Fruit fly (Drosophila melanogaster) whole organism, embryonic: Measurements from ENCODE around the gene CG32708.

Source experiments
- ATbp ChIP-seq: fragments of 200-800 bp; sonication (Bioruptor generic); optimal IDR thresholded peaks from 2 replicates; lab custom pipeline; 2017; ENCODE audit warnings: missing biosample characterization, mild to moderate bottlenecking, missing genetic modification characterization, missing genetic modification reagents
- BtbVII ChIP-seq: fragments of 200-800 bp; sonication (Bioruptor generic); optimal IDR thresholded peaks from 3 replicates; lab custom pipeline; 2017; ENCODE audit warnings: missing biosample characterization, mild to moderate bottlenecking, missing genetic modification characterization
- C15 ChIP-seq: fragments of 200-800 bp; sonication (Bioruptor generic); IDR thresholded peaks from 3 replicates; pipeline ENCODE4 v1.3.6; 2022; ENCODE audit warnings: missing biosample characterization, missing genetic modification characterization
- CG10147 ChIP-seq: fragments of 200-800 bp; sonication (Bioruptor generic); optimal IDR thresholded peaks from 2 replicates; lab custom pipeline; 2019; ENCODE audit warnings: missing biosample characterization, mild to moderate bottlenecking, missing genetic modification characterization, moderate library complexity
- CG10209 ChIP-seq: fragments of 200-800 bp; sonication (Bioruptor generic); optimal IDR thresholded peaks from 3 replicates; lab custom pipeline; 2017; ENCODE audit warnings: missing biosample characterization, mild to moderate bottlenecking, missing genetic modification characterization, missing genetic modification reagents
- CG11560 ChIP-seq: fragments of 200-800 bp; sonication (Bioruptor generic); IDR thresholded peaks from 3 replicates; pipeline ENCODE4 v1.3.6; 2022; ENCODE audit warnings: missing biosample characterization, missing genetic modification characterization
- CG12236 ChIP-seq: fragments of 200-800 bp; sonication (Bioruptor generic); optimal IDR thresholded peaks from 2 replicates; lab custom pipeline; 2016; ENCODE audit warnings: missing biosample characterization, missing genetic modification characterization
- CG13287 ChIP-seq: fragments of 200-800 bp; sonication (Bioruptor generic); IDR thresholded peaks from 2 replicates; pipeline ENCODE4 v1.3.6; 2022; ENCODE audit warnings: missing biosample characterization, missing genetic modification characterization; ENCODE audit not compliant: partially characterized antibody
- CG15514 ChIP-seq: fragments of 200-800 bp; sonication (Bioruptor generic); optimal IDR thresholded peaks from 3 replicates; lab custom pipeline; 2017; ENCODE audit warnings: missing biosample characterization, missing genetic modification characterization, mild to moderate bottlenecking, moderate library complexity, missing genetic modification reagents
- CG17385 ChIP-seq: fragments of 200-800 bp; sonication (Bioruptor generic); optimal IDR thresholded peaks from 3 replicates; lab custom pipeline; 2018; ENCODE audit warnings: missing biosample characterization, mild to moderate bottlenecking, missing genetic modification characterization
- CG2712 ChIP-seq: fragments of 200-800 bp; optimal IDR thresholded peaks from 3 replicates; lab custom pipeline; 2019; ENCODE audit warnings: missing biosample characterization, mild to moderate bottlenecking, missing genetic modification characterization, moderate library complexity
- CG2875 ChIP-seq: fragments of 200-800 bp; sonication (Bioruptor generic); optimal IDR thresholded peaks from 2 replicates; lab custom pipeline; 2017; ENCODE audit warnings: missing biosample characterization, mild to moderate bottlenecking, missing genetic modification characterization, missing genetic modification reagents
- CG3163 ChIP-seq: fragments of 200-800 bp; sonication (Bioruptor generic); optimal IDR thresholded peaks from 3 replicates; lab custom pipeline; 2016; ENCODE audit warnings: missing biosample characterization, missing genetic modification characterization
- CG32532 ChIP-seq: fragments of 200-800 bp; sonication (Bioruptor generic); IDR thresholded peaks from 2 replicates; pipeline ENCODE4 v1.3.6; 2022; ENCODE audit warnings: missing biosample characterization, missing genetic modification characterization
- CG4617 ChIP-seq: fragments of 200-800 bp; sonication (Bioruptor generic); optimal IDR thresholded peaks from 3 replicates; lab custom pipeline; 2016; ENCODE audit warnings: missing biosample characterization, missing genetic modification characterization, borderline replicate concordance
- CG6854 ChIP-seq: fragments of 200-800 bp; sonication (Bioruptor generic); optimal IDR thresholded peaks from 3 replicates; lab custom pipeline; 2017; ENCODE audit warnings: missing biosample characterization, mild to moderate bottlenecking, missing genetic modification characterization
- CG7839 ChIP-seq: fragments of 200-800 bp; sonication (Bioruptor generic); optimal IDR thresholded peaks from 3 replicates; lab custom pipeline; 2018; ENCODE audit warnings: missing biosample characterization, mild to moderate bottlenecking, missing genetic modification characterization, moderate library complexity
- CG7963 ChIP-seq: fragments of 200-800 bp; sonication (Bioruptor generic); IDR thresholded peaks from 3 replicates; pipeline ENCODE4 v1.3.6; 2022; ENCODE audit warnings: missing biosample characterization, missing genetic modification characterization; ENCODE audit not compliant: partially characterized antibody
- CG9817 ChIP-seq: fragments of 200-800 bp; sonication (Bioruptor generic); optimal IDR thresholded peaks from 2 replicates; lab custom pipeline; 2018; ENCODE audit warnings: missing biosample characterization, mild to moderate bottlenecking, missing genetic modification characterization, moderate library complexity
- Dbx ChIP-seq: fragments of 200-800 bp; sonication (Bioruptor generic); IDR thresholded peaks from 3 replicates; pipeline ENCODE4 v1.3.6; 2022; ENCODE audit warnings: missing biosample characterization, missing genetic modification characterization
- Dip2 ChIP-seq: fragments of 200-800 bp; sonication (Bioruptor generic); IDR thresholded peaks from 2 replicates; pipeline ENCODE4 v1.3.6; 2022; ENCODE audit warnings: missing biosample characterization, missing genetic modification characterization
- HLH4C ChIP-seq: fragments of 200-800 bp; sonication (Bioruptor generic); IDR thresholded peaks from 3 replicates; pipeline ENCODE4 v1.3.6; 2022; ENCODE audit warnings: missing biosample characterization, missing genetic modification characterization; ENCODE audit not compliant: partially characterized antibody
- Med ChIP-seq: fragments of 200-800 bp; sonication (Bioruptor generic); peaks from one replicate; lab custom pipeline; 2016; ENCODE audit warnings: missing biosample characterization, missing genetic modification characterization, mild to moderate bottlenecking, inconsistent platforms, moderate library complexity
- NK7.1 ChIP-seq: fragments of 200-800 bp; sonication (Bioruptor generic); optimal IDR thresholded peaks from 3 replicates; lab custom pipeline; 2016; ENCODE audit warnings: missing biosample characterization, missing genetic modification characterization
- Nf-YA ChIP-seq: fragments of 200-800 bp; sonication (Bioruptor generic); IDR thresholded peaks from 2 replicates; pipeline ENCODE4 v1.3.6; 2022; ENCODE audit warnings: missing biosample characterization, missing genetic modification characterization
- Six4 ChIP-seq: fragments of 200-800 bp; sonication (Bioruptor generic); optimal IDR thresholded peaks from 2 replicates; lab custom pipeline; 2016; ENCODE audit warnings: missing biosample characterization, missing genetic modification characterization
- Sry-β ChIP-seq: fragments of 200-800 bp; sonication (Bioruptor generic); optimal IDR thresholded peaks from 2 replicates; lab custom pipeline; 2018; ENCODE audit warnings: missing biosample characterization, mild to moderate bottlenecking, missing genetic modification characterization, moderate library complexity
- Stat92E ChIP-seq, 3 experiments: fragments of >200 bp in 2 of 3; fragments of 200-800 bp in 1 of 3; sonication (Bioruptor generic) in 1 of 3; optimal IDR thresholded peaks; 2 replicates each; lab custom pipeline; 2017 to 2019; ENCODE audit warnings: missing biosample characterization in 3 of 3, missing genetic modification characterization in 3 of 3, mild to moderate bottlenecking in 1 of 3, moderate library complexity in 1 of 3
- Trl ChIP-seq, 3 experiments: fragments of >200 bp in 2 of 3; fragments of 200-800 bp in 1 of 3; sonication (Bioruptor generic) in 1 of 3; optimal IDR thresholded peaks; 2 replicates in 1 of 3; 3 replicates in 2 of 3; lab custom pipeline; 2016 to 2017; ENCODE audit warnings: missing biosample characterization in 1 of 3, missing genetic modification characterization in 1 of 3
- Vsx1 ChIP-seq: fragments of 200-800 bp; sonication (Bioruptor generic); optimal IDR thresholded peaks from 2 replicates; lab custom pipeline; 2017; ENCODE audit warnings: missing biosample characterization, mild to moderate bottlenecking, missing genetic modification characterization, missing genetic modification reagents
- Xbp1 ChIP-seq: fragments of 200-800 bp; sonication (Bioruptor generic); optimal IDR thresholded peaks from 3 replicates; lab custom pipeline; 2016; ENCODE audit warnings: missing biosample characterization, mild to moderate bottlenecking, missing genetic modification characterization
- YL-1 ChIP-seq: fragments of 200-800 bp; sonication (Bioruptor generic); optimal IDR thresholded peaks from 3 replicates; lab custom pipeline; 2017; ENCODE audit warnings: missing biosample characterization, mild to moderate bottlenecking, missing genetic modification characterization
- ash1 ChIP-seq: fragments of 200-800 bp; sonication (Bioruptor generic); optimal IDR thresholded peaks from 2 replicates; lab custom pipeline; 2018; ENCODE audit warnings: missing biosample characterization, mild to moderate bottlenecking, missing genetic modification characterization
- btn ChIP-seq: fragments of 200-800 bp; sonication (Bioruptor generic); optimal IDR thresholded peaks from 2 replicates; lab custom pipeline; 2016; ENCODE audit warnings: missing biosample characterization, missing genetic modification characterization
- cas ChIP-seq: fragments of 200-800 bp; sonication (Bioruptor generic); IDR thresholded peaks from 2 replicates; pipeline ENCODE4 v1.3.6; 2022; ENCODE audit warnings: missing biosample characterization, missing genetic modification characterization
- dimm ChIP-seq: fragments of 200-800 bp; sonication (Bioruptor generic); IDR thresholded peaks from 2 replicates; pipeline ENCODE4 v1.3.6; 2022; ENCODE audit warnings: missing biosample characterization, missing genetic modification characterization
- grn ChIP-seq: fragments of 200-800 bp; sonication (Bioruptor generic); optimal IDR thresholded peaks from 3 replicates; lab custom pipeline; 2017; ENCODE audit warnings: missing biosample characterization, missing genetic modification characterization
- gro ChIP-seq: fragments of 200-800 bp; sonication (Bioruptor generic); optimal IDR thresholded peaks from 2 replicates; lab custom pipeline; 2016; ENCODE audit warnings: missing biosample characterization, missing genetic modification characterization
- gsb-n ChIP-seq: fragments of 200-800 bp; sonication (Bioruptor generic); optimal IDR thresholded peaks from 3 replicates; lab custom pipeline; 2018; ENCODE audit warnings: missing biosample characterization, mild to moderate bottlenecking, missing genetic modification characterization
- her ChIP-seq: fragments of 200-800 bp; sonication (Bioruptor generic); optimal IDR thresholded peaks from 2 replicates; lab custom pipeline; 2016; ENCODE audit warnings: missing biosample characterization, missing genetic modification characterization
- nerfin-1 ChIP-seq: fragments of 200-800 bp; sonication (Bioruptor generic); optimal IDR thresholded peaks from 3 replicates; lab custom pipeline; 2019; ENCODE audit warnings: missing biosample characterization, mild to moderate bottlenecking, missing genetic modification characterization, moderate library complexity
- onecut ChIP-seq: fragments of 200-800 bp; sonication (Bioruptor generic); IDR thresholded peaks from 2 replicates; pipeline ENCODE4 v1.3.6; 2022; ENCODE audit warnings: missing biosample characterization, missing genetic modification characterization
- schlank ChIP-seq: fragments of 200-800 bp; sonication (Bioruptor generic); optimal IDR thresholded peaks from 2 replicates; lab custom pipeline; 2018; ENCODE audit warnings: missing biosample characterization, mild to moderate bottlenecking, missing genetic modification characterization
- sd ChIP-seq: fragments of 200-800 bp; sonication (Bioruptor generic); optimal IDR thresholded peaks from 3 replicates; lab custom pipeline; 2018; ENCODE audit warnings: missing biosample characterization, mild to moderate bottlenecking, missing genetic modification characterization, moderate library complexity
- slou ChIP-seq: fragments of 200-800 bp; sonication (Bioruptor generic); optimal IDR thresholded peaks from 3 replicates; lab custom pipeline; 2016; ENCODE audit warnings: missing biosample characterization, missing genetic modification characterization
- ssp ChIP-seq: fragments of 200-800 bp; sonication (Bioruptor generic); IDR thresholded peaks from 2 replicates; pipeline ENCODE4 v1.3.6; 2022; ENCODE audit warnings: missing biosample characterization, missing genetic modification characterization
- sug ChIP-seq: fragments of 200-800 bp; optimal IDR thresholded peaks from 2 replicates; lab custom pipeline; 2019; ENCODE audit warnings: missing biosample characterization, mild to moderate bottlenecking, missing genetic modification characterization, moderate library complexity
- tap ChIP-seq: fragments of 200-800 bp; optimal IDR thresholded peaks from 3 replicates; lab custom pipeline; 2019; ENCODE audit warnings: missing biosample characterization, mild to moderate bottlenecking, missing genetic modification characterization, moderate library complexity
- trh ChIP-seq: fragments of 200-800 bp; sonication (Bioruptor generic); optimal IDR thresholded peaks from 2 replicates; lab custom pipeline; 2016; ENCODE audit warnings: missing biosample characterization, missing genetic modification characterization

The CG32708 gene

DNA sequence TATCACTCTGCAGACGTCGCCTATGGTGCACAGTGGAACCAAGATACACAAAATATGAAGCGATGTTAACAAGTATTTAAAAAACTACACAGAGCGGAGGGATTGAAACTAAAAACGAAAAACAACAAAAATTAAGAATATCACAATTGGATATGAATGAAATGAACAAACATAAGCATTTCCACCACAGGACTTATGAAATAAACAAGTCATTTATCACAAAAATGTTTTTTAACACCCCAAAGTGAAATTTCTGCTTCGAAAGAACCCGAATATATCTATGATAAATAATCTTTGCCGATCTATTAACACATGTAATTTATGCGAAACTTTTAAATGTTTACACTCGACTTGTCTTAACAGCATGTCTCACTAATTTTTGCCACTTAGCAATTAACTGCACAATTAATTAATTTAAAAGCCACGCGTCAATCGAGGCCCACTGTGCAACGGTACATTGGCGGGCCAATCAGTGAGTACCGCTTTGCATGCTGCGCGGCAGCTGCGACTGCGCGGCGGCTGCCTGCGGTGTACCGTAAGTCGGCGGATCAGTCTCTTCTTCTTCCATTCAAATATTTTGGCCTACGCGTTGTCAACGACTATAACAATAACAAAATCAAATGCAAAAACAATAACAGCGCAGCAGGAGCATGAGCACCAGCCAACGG, 43.8 kb upstream of the CG32708 start (continued):
- TF ChIP-seq CG4617 (GFP tag; lab: Kevin White, UChicago) (no peak), Stat92E (GFP tag; optimal IDR thresholded peaks at IDR 0.05; lab: Kevin White, UChicago) (no peak), CG32532 (GFP tag; lab: Robert Waterston, UW) (no peak), CG10209 (GFP tag; lab: Kevin White, UChicago) (peak; percentile 64), btn (GFP tag; lab: Kevin White, UChicago) (no peak), Six4 (GFP tag; lab: Kevin White, UChicago) (peak; percentile 24), sd (tag; lab: Kevin White, UChicago) (no peak), C15 (GFP tag; lab: Robert Waterston, UW) (no peak), Med (GFP tag; lab: Kevin White, UChicago) (peak; percentile 86), CG2875 (GFP tag; lab: Kevin White, UChicago) (peak; percentile 42), slou (GFP tag; lab: Kevin White, UChicago) (peak; percentile 25), CG15514 (GFP tag; lab: Kevin White, UChicago) (no peak), ssp (GFP tag; lab: Robert Waterston, UW) (no peak; the same call in 1 of the 2 replicates), Dip2 (GFP tag; lab: Robert Waterston, UW) (no peak), CG13287 (GFP tag; lab: Robert Waterston, UW) (no peak), Vsx1 (GFP tag; lab: Kevin White, UChicago) (peak; percentile 41), Xbp1 (GFP tag; lab: Kevin White, UChicago) (peak; percentile 49), tap (no peak), Nf-YA (GFP tag; lab: Robert Waterston, UW) (no peak), CG7963 (GFP tag; lab: Robert Waterston, UW) (no peak), CG10147 (GFP tag; lab: Kevin White, UChicago) (no peak), BtbVII (no peak), gsb-n (tag; lab: Kevin White, UChicago) (peak; percentile 46), gro (peak; percentile 33), ash1 (GFP tag; lab: Kevin White, UChicago) (no peak), grn (GFP tag; lab: Kevin White, UChicago) (no peak), CG9817 (tag; lab: Kevin White, UChicago) (no peak), CG3163 (GFP tag; lab: Kevin White, UChicago) (no peak), CG2712 (peak; percentile 71), dimm (GFP tag; lab: Robert Waterston, UW) (no peak; the same call in 1 of the 2 replicates), cas (GFP tag; lab: Robert Waterston, UW) (no peak), trh (GFP tag; lab: Kevin White, UChicago) (no peak), CG6854 (GFP tag; lab: Kevin White, UChicago) (no peak), schlank (no peak), nerfin-1 (peak; percentile 4), sug (tag; lab: Kevin White, UChicago) (no peak), HLH4C (GFP tag; lab: Robert Waterston, UW) (no peak), onecut (GFP tag; lab: Robert Waterston, UW) (peak; percentile 34; the same call in 1 of the 2 replicates), NK7.1 (peak; percentile 33), Sry-β (GFP tag; lab: Kevin White, UChicago) (no peak), ATbp (peak; percentile 35), CG7839 (tag; lab: Kevin White, UChicago) (peak; percentile 68), CG12236 (GFP tag; lab: Kevin White, UChicago) (peak; percentile 9), CG11560 (tag; lab: Robert Waterston, UW) (no peak), CG17385 (GFP tag; lab: Kevin White, UChicago) (peak; percentile 60), her (GFP tag; lab: Kevin White, UChicago) (no peak), YL-1 (GFP tag; lab: Kevin White, UChicago) (no peak), Trl (optimal IDR thresholded peaks at IDR 0.05; lab: Kevin White, UChicago) (no peak), Trl (GFP tag; optimal IDR thresholded peaks at IDR 0.05; lab: Kevin White, UChicago) (no peak), Dbx (GFP tag; lab: Robert Waterston, UW) (no peak)
